Fruit fly (Drosophila melanogaster) whole organism, embryonic: Measurements from ENCODE around the gene CG5986.
A peak's percentile ranks its signal among the peaks of the same experiment; 100 is the strongest.

Experiments used
- B-H1 ChIP-seq: fragments of 200-800 bp; sonication (Bioruptor generic); IDR thresholded peaks from 3 replicates; pipeline ENCODE4 v1.3.6; 2022; ENCODE audit warnings: missing biosample characterization, missing genetic modification characterization
- B-H2 ChIP-seq: fragments of 200-800 bp; sonication (Bioruptor generic); optimal IDR thresholded peaks from 2 replicates; lab custom pipeline; 2018; ENCODE audit warnings: missing biosample characterization, mild to moderate bottlenecking, missing genetic modification characterization
- CG10209 ChIP-seq: fragments of 200-800 bp; sonication (Bioruptor generic); optimal IDR thresholded peaks from 3 replicates; lab custom pipeline; 2017; ENCODE audit warnings: missing biosample characterization, mild to moderate bottlenecking, missing genetic modification characterization, missing genetic modification reagents
- CG1024 ChIP-seq: fragments of 200-800 bp; sonication (Bioruptor generic); IDR thresholded peaks from 2 replicates; pipeline ENCODE4 v1.3.6; 2022; ENCODE audit warnings: missing biosample characterization, missing genetic modification characterization
- CG10267 ChIP-seq: fragments of 200-800 bp; sonication (Bioruptor generic); optimal IDR thresholded peaks from 2 replicates; lab custom pipeline; 2018; ENCODE audit warnings: missing biosample characterization, mild to moderate bottlenecking, missing genetic modification characterization, moderate library complexity
- CG12104 ChIP-seq: fragments of 200-800 bp; sonication (Bioruptor generic); optimal IDR thresholded peaks from 3 replicates; lab custom pipeline; 2016; ENCODE audit warnings: missing biosample characterization, missing genetic modification characterization
- CG14441 ChIP-seq: fragments of 200-800 bp; sonication (Bioruptor generic); IDR thresholded peaks from 2 replicates; pipeline ENCODE4 v1.3.6; 2022; ENCODE audit warnings: missing biosample characterization, missing genetic modification characterization
- CG1647 ChIP-seq: fragments of 200-800 bp; sonication (Bioruptor generic); optimal IDR thresholded peaks from 3 replicates; lab custom pipeline; 2016; ENCODE audit warnings: missing biosample characterization, missing genetic modification characterization
- CG16779 ChIP-seq: fragments of 200-800 bp; sonication (Bioruptor generic); IDR thresholded peaks from 2 replicates; pipeline ENCODE4 v1.3.6; 2022; ENCODE audit warnings: missing biosample characterization, missing genetic modification characterization
- CG17802 ChIP-seq: fragments of 200-800 bp; sonication (Bioruptor generic); optimal IDR thresholded peaks from 2 replicates; lab custom pipeline; 2018; ENCODE audit warnings: missing biosample characterization, mild to moderate bottlenecking, missing genetic modification characterization, moderate library complexity
- CG17912 ChIP-seq: fragments of 200-800 bp; sonication (Bioruptor generic); optimal IDR thresholded peaks from 2 replicates; lab custom pipeline; 2018; ENCODE audit warnings: missing biosample characterization, mild to moderate bottlenecking, missing genetic modification characterization
- CG2199 ChIP-seq: fragments of 200-800 bp; sonication (Bioruptor generic); IDR thresholded peaks from 3 replicates; pipeline ENCODE4 v1.3.6; 2022; ENCODE audit warnings: missing biosample characterization, missing genetic modification characterization
- CG4360 ChIP-seq: fragments of 200-800 bp; sonication (Bioruptor generic); IDR thresholded peaks from 2 replicates; pipeline ENCODE4 v1.3.6; 2022; ENCODE audit warnings: missing biosample characterization, missing genetic modification characterization
- CG4730 ChIP-seq: fragments of 200-800 bp; sonication (Bioruptor generic); IDR thresholded peaks from 2 replicates; pipeline ENCODE4 v1.3.6; 2022; ENCODE audit warnings: missing biosample characterization, missing genetic modification characterization
- CG6683 ChIP-seq: fragments of 200-800 bp; sonication (Bioruptor generic); optimal IDR thresholded peaks from 2 replicates; lab custom pipeline; 2017; ENCODE audit warnings: missing biosample characterization, mild to moderate bottlenecking, missing genetic modification characterization, missing genetic modification reagents
- CG9797 ChIP-seq: fragments of 200-800 bp; sonication (Bioruptor generic); optimal IDR thresholded peaks from 3 replicates; lab custom pipeline; 2018; ENCODE audit warnings: missing biosample characterization, mild to moderate bottlenecking, missing genetic modification characterization
- CG9817 ChIP-seq: fragments of 200-800 bp; sonication (Bioruptor generic); optimal IDR thresholded peaks from 2 replicates; lab custom pipeline; 2018; ENCODE audit warnings: missing biosample characterization, mild to moderate bottlenecking, missing genetic modification characterization, moderate library complexity
- CG9876 ChIP-seq: fragments of 200-800 bp; sonication (Bioruptor generic); optimal IDR thresholded peaks from 2 replicates; lab custom pipeline; 2016; ENCODE audit warnings: missing biosample characterization, missing genetic modification characterization
- CTCF ChIP-seq: fragments of 200-800 bp; sonication (Bioruptor generic); optimal IDR thresholded peaks from 2 replicates; lab custom pipeline; 2017; ENCODE audit warnings: missing biosample characterization, mild to moderate bottlenecking, missing genetic modification characterization, moderate library complexity
- CoRest ChIP-seq: fragments of 200-800 bp; sonication (Bioruptor generic); optimal IDR thresholded peaks from 3 replicates; lab custom pipeline; 2018; ENCODE audit warnings: missing biosample characterization, mild to moderate bottlenecking, missing genetic modification characterization, moderate library complexity
- Dbx ChIP-seq: fragments of 200-800 bp; sonication (Bioruptor generic); IDR thresholded peaks from 3 replicates; pipeline ENCODE4 v1.3.6; 2022; ENCODE audit warnings: missing biosample characterization, missing genetic modification characterization
- E2f2 ChIP-seq: fragments of 200-800 bp; sonication (Bioruptor generic); IDR thresholded peaks from 2 replicates; pipeline ENCODE4 v1.3.6; 2022; ENCODE audit warnings: missing biosample characterization, missing genetic modification characterization
- Gug ChIP-seq: fragments of 200-800 bp; sonication (Bioruptor generic); IDR thresholded peaks from 4 replicates; pipeline ENCODE4 v1.3.6; 2022; ENCODE audit warnings: missing biosample characterization, missing genetic modification characterization
- Hsf ChIP-seq: fragments of 200-800 bp; sonication (Bioruptor generic); optimal IDR thresholded peaks from 3 replicates; lab custom pipeline; 2016; ENCODE audit warnings: missing biosample characterization, missing genetic modification characterization
- Myb ChIP-seq: fragments of 200-800 bp; sonication (Bioruptor generic); optimal IDR thresholded peaks from 2 replicates; lab custom pipeline; 2016; ENCODE audit warnings: missing biosample characterization, missing genetic modification characterization
- NFAT ChIP-seq: fragments of 200-800 bp; sonication (Bioruptor generic); IDR thresholded peaks from 2 replicates; pipeline ENCODE4 v1.3.6; 2022; ENCODE audit warnings: missing biosample characterization, missing genetic modification characterization
- NK7.1 ChIP-seq: fragments of 200-800 bp; sonication (Bioruptor generic); optimal IDR thresholded peaks from 3 replicates; lab custom pipeline; 2016; ENCODE audit warnings: missing biosample characterization, missing genetic modification characterization
- Trl ChIP-seq, 3 experiments: fragments of >200 bp in 2 of 3; fragments of 200-800 bp in 1 of 3; sonication (Bioruptor generic) in 1 of 3; optimal IDR thresholded peaks; 2 replicates in 1 of 3; 3 replicates in 2 of 3; lab custom pipeline; 2016 to 2017; ENCODE audit warnings: missing biosample characterization in 1 of 3, missing genetic modification characterization in 1 of 3
- Usf ChIP-seq: fragments of 200-800 bp; sonication (Bioruptor generic); optimal IDR thresholded peaks from 2 replicates; lab custom pipeline; 2017; ENCODE audit warnings: missing genotype, missing biosample characterization, missing genetic modification characterization
- Xbp1 ChIP-seq: fragments of 200-800 bp; sonication (Bioruptor generic); optimal IDR thresholded peaks from 3 replicates; lab custom pipeline; 2016; ENCODE audit warnings: missing biosample characterization, mild to moderate bottlenecking, missing genetic modification characterization
- Xrp1 ChIP-seq: fragments of 200-800 bp; sonication (Bioruptor generic); IDR thresholded peaks from 2 replicates; pipeline ENCODE4 v1.3.6; 2022; ENCODE audit warnings: missing biosample characterization, missing genetic modification characterization
- abd-A ChIP-seq: fragments of 200-800 bp; sonication (Bioruptor generic); optimal IDR thresholded peaks from 3 replicates; lab custom pipeline; 2019; ENCODE audit warnings: missing biosample characterization, mild to moderate bottlenecking, missing genetic modification characterization, moderate library complexity
- cg ChIP-seq: fragments of 200-800 bp; sonication (Bioruptor generic); optimal IDR thresholded peaks from 3 replicates; lab custom pipeline; 2019; ENCODE audit warnings: missing biosample characterization, mild to moderate bottlenecking, missing genetic modification characterization, moderate library complexity
- ci ChIP-seq: fragments of 200-800 bp; sonication (Bioruptor generic); IDR thresholded peaks from 3 replicates; pipeline ENCODE4 v1.3.6; 2022; ENCODE audit warnings: missing biosample characterization, missing genetic modification characterization
- dmrt11E ChIP-seq: fragments of 200-800 bp; sonication (Bioruptor generic); optimal IDR thresholded peaks from 3 replicates; lab custom pipeline; 2018; ENCODE audit warnings: missing biosample characterization, mild to moderate bottlenecking, missing genetic modification characterization, moderate library complexity
- emc ChIP-seq: fragments of 200-800 bp; sonication (Bioruptor generic); optimal IDR thresholded peaks from 2 replicates; lab custom pipeline; 2016; ENCODE audit warnings: missing biosample characterization, missing genetic modification characterization
- fd102C ChIP-seq: fragments of 200-800 bp; sonication (Bioruptor generic); optimal IDR thresholded peaks from 2 replicates; lab custom pipeline; 2018; ENCODE audit warnings: missing biosample characterization, mild to moderate bottlenecking, missing genetic modification characterization, moderate library complexity
- gcm2 ChIP-seq: fragments of 200-800 bp; sonication (Bioruptor generic); optimal IDR thresholded peaks from 2 replicates; lab custom pipeline; 2016; ENCODE audit warnings: missing biosample characterization, missing genetic modification characterization
- jumu ChIP-seq: fragments of 200-800 bp; sonication (Bioruptor generic); optimal IDR thresholded peaks from 3 replicates; lab custom pipeline; 2016; ENCODE audit warnings: missing biosample characterization, missing genetic modification characterization
- nau ChIP-seq: fragments of 200-800 bp; sonication (Bioruptor generic); optimal IDR thresholded peaks from 3 replicates; lab custom pipeline; 2017; ENCODE audit warnings: missing biosample characterization, mild to moderate bottlenecking, missing genetic modification characterization, missing genetic modification reagents
- pan ChIP-seq, 4 experiments: fragments of >200 bp in 3 of 4; fragments of 200-800 bp in 1 of 4; sonication (Bioruptor generic) in 1 of 4; optimal IDR thresholded peaks in 3 of 4; IDR thresholded peaks in 1 of 4; 2 replicates each; pipeline versions ENCODE4 v1.3.6 to Lab custom; 2017 to 2022; ENCODE audit warnings: missing biosample characterization in 2 of 4, missing genetic modification characterization in 2 of 4, mixed read lengths in 1 of 4
- row ChIP-seq: fragments of 200-800 bp; sonication (Bioruptor generic); IDR thresholded peaks from 3 replicates; pipeline ENCODE4 v1.3.6; 2022; ENCODE audit warnings: missing biosample characterization, missing genetic modification characterization
- tgo ChIP-seq: fragments of 200-800 bp; sonication (Bioruptor generic); IDR thresholded peaks from 3 replicates; pipeline ENCODE4 v1.3.6; 2022; ENCODE audit warnings: missing biosample characterization, missing genetic modification characterization
- ttk ChIP-seq: fragments of 200-800 bp; sonication (Bioruptor generic); IDR thresholded peaks from 2 replicates; pipeline ENCODE4 v2.1.2; 2022; ENCODE audit warnings: missing biosample characterization, missing genetic modification characterization
- usp ChIP-seq: fragments of >200 bp; optimal IDR thresholded peaks from 2 replicates; lab custom pipeline; 2017; ENCODE audit warnings: missing biosample characterization, missing genetic modification characterization
- vnd ChIP-seq: fragments of 200-800 bp; sonication (Bioruptor generic); IDR thresholded peaks from 3 replicates; pipeline ENCODE4 v1.3.6; 2022; ENCODE audit warnings: missing biosample characterization, missing genetic modification characterization; ENCODE audit not compliant: partially characterized antibody

Gene CG5986

DNA sequence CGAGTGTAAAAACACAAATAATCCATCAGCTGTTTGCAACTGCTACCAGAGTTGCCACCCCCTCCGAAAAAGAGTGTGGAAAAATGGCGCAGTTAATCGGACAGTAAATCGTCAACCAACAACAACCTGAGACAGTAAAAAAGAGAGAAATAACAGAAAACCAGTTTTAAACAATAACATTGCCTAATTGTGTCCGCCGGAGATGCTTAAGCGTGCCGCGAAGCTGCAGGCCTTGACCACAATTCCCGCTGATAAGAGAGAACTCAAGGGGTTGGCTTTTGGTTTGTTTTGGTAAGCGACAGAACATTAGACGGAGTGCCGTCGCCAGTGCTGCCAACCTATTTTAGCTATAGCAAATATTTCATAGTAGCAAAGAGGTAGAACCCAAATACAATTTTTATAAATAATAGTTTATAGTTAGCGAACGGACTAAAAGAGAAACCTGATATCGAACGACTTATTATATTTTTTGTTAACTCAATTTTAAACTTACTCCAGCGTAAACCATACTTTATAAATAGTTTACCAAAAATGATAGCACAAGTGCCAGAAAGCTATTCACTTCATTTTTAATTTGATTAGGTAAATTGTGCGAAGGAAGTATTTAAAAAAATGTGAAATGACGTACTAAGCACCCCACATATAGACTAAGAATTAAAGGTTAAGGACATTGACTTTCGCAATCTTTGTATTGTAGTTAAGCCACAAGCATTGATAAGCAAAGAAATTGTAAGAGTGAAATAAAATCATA lies 3.3 kb downstream of the CG5986 start, which contains the start of the genes Atg6 and Pisd (continued):
- TF ChIP-seq CG10267 (peak; percentile 65), CG10209 (GFP tag; lab: Kevin White, UChicago) (no peak), Dbx (0 out of 3 replicates have a peak, but pooled peaks have one; percentile 14), Myb (peak; percentile 32), Trl (optimal IDR thresholded peaks at IDR 0.05; lab: Kevin White, UChicago) (peak in 1 of 2 experiments; percentile 7), Trl (GFP tag; optimal IDR thresholded peaks at IDR 0.05; lab: Kevin White, UChicago) (peak; percentile 1), emc (no peak), E2f2 (GFP tag; lab: Robert Waterston, UW) (peak; percentile 35; the same call in 1 of the 2 replicates), CG9797 (GFP tag; lab: Kevin White, UChicago) (peak; percentile 26), CG9876 (GFP tag; lab: Kevin White, UChicago) (no peak), CoRest (tag; lab: Kevin White, UChicago) (no peak), tgo (GFP tag; lab: Robert Waterston, UW) (peak; percentile 32; the same call in 1 of the 3 replicates), CG17802 (tag; lab: Kevin White, UChicago) (peak; percentile 20), CTCF (peak; percentile 66), B-H2 (peak; percentile 76)

DNA sequence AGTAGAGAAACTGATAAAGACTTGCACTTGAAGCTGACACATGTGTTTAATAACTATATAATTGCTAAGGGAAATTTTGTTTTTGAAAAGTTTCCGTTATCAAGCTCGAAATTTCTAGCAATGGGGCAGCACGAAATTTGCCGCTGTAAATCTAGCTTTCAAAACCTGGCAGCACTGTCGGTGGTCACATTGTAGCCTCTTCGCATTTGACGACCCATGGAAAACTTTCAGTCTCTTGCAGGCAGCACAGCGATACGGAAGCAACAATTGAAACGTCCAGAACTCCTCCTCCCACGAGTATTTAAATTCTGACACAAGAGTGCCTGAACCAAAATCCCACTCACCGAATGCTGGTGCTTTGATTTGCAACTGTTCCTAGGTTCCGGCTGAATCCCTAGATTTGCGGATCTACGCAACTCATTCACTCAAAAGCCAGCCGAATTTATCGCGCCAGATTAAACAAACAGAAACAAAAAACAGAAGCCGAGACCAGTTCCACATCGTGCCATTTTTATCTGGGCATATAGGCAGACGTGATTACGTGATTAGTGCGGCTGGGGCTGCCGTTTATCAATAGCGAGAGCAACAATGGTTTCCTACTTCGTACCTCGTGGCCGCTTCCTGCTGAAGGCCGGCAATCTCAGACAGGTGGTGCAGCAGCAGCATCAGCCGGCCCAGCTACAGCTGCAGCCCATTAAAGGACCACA lies 4.0 kb downstream of the CG5986 start:
- TF ChIP-seq Xrp1 (GFP tag; lab: Robert Waterston, UW): no peak
- TF ChIP-seq CG6683 (GFP tag; lab: Kevin White, UChicago): no peak
- no peak for TF ChIP-seq Usf (GFP tag; lab: Kevin White, UChicago)
- peak; percentile 53 for TF ChIP-seq Myb
- peak; percentile 14 for TF ChIP-seq abd-A (tag; lab: Kevin White, UChicago)
- TF ChIP-seq B-H1: no peak
- 0 out of 2 replicates have a peak, but pooled peaks have one; percentile 7 for TF ChIP-seq CG4360 (GFP tag; lab: Robert Waterston, UW)
- peak; percentile 18; the same call in 1 of the 3 replicates for TF ChIP-seq ci
- TF ChIP-seq Gug: peak; percentile 26; the same call in 1 of the 4 replicates
- TF ChIP-seq NFAT (GFP tag; lab: Robert Waterston, UW): peak; percentile 79
- TF ChIP-seq nau (GFP tag; lab: Kevin White, UChicago): peak; percentile 7
- peak; percentile 28; the same call in 1 of the 2 replicates for TF ChIP-seq ttk
- TF ChIP-seq gcm2 (GFP tag; lab: Kevin White, UChicago): no peak
- TF ChIP-seq pan (optimal IDR thresholded peaks at IDR 0.05; lab: Kevin White, UChicago): no peak
- peak in 1 of 2 experiments; percentile 41 for TF ChIP-seq pan (GFP tag; optimal IDR thresholded peaks at IDR 0.05 in 1 of 2, IDR thresholded peaks at IDR 0.05 in 1 of 2)
- no peak for TF ChIP-seq fd102C (GFP tag; lab: Kevin White, UChicago)
- no peak for TF ChIP-seq jumu (GFP tag; lab: Kevin White, UChicago)
- 0 out of 2 replicates have a peak, but pooled peaks have one; percentile 25 for TF ChIP-seq CG16779 (GFP tag; lab: Robert Waterston, UW)
- TF ChIP-seq CG1024 (GFP tag; lab: Robert Waterston, UW): 0 out of 2 replicates have a peak, but pooled peaks have one; percentile 19
- no peak for TF ChIP-seq CG14441 (GFP tag; lab: Robert Waterston, UW)
- no peak for TF ChIP-seq dmrt11E (tag; lab: Kevin White, UChicago)
- TF ChIP-seq CG2199 (GFP tag; lab: Robert Waterston, UW): no peak
- TF ChIP-seq B-H2: peak; percentile 9
- TF ChIP-seq NK7.1 (GFP tag; lab: Kevin White, UChicago): no peak
- TF ChIP-seq CG17912 (GFP tag; lab: Kevin White, UChicago): no peak
- TF ChIP-seq vnd: no peak
- no peak for TF ChIP-seq Xbp1 (GFP tag; lab: Kevin White, UChicago)
- TF ChIP-seq CG9817: peak; percentile 23
- peak; percentile 75 for TF ChIP-seq row (GFP tag; lab: Robert Waterston, UW)
- TF ChIP-seq usp (GFP tag; lab: Kevin White, UChicago): no peak
- no peak for TF ChIP-seq Hsf (GFP tag; lab: Kevin White, UChicago)
- no peak for TF ChIP-seq cg (GFP tag; lab: Kevin White, UChicago)
- TF ChIP-seq CG1647: no peak
- TF ChIP-seq CG12104 (GFP tag; lab: Kevin White, UChicago): no peak
- 0 out of 2 replicates have a peak, but pooled peaks have one; percentile 5 for TF ChIP-seq CG4730 (GFP tag; lab: Robert Waterston, UW)
